Fruit fly (Drosophila melanogaster): ENCODE data around the gene aph-1.

- no peak for TF ChIP-seq Hr78 (GFP tag; optimal IDR thresholded peaks at IDR 0.05)
- no peak for TF ChIP-seq Jra (GFP tag; optimal IDR thresholded peaks at IDR 0.05)
- TF ChIP-seq OdsH (GFP tag; optimal IDR thresholded peaks at IDR 0.05) = no peak
- no peak for TF ChIP-seq Sp1 (GFP tag; optimal IDR thresholded peaks at IDR 0.05)
- TF ChIP-seq lola (GFP tag; optimal IDR thresholded peaks at IDR 0.05) = no peak
Measured at dm6 chr2L:2723100-2723499, 42.9 kb upstream of the aph-1 start.

Measured in whole organism, wandering third instar larva.